ENCODE assay signal across 1 fruit fly cellular context in the genomic region with DNA sequence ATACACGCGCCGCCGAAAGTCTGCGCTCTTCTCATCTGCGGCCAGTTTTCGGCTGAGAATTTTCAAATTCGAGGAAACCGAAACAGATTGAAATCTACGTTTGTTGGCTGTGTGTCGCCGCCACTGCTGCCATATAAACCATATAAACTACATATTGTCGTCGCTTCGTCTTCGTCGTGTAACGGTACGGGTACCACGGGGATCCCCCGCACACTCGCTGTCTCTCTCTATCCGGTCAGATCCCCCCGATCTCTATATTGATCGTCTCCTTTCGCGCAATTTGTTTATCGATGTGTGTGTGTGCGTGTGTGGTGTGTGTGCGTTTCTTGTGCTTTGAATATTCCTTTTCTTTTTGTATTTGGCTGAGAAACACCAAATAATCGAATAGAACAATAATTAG.
TF ChIP-seq lines count a peak whose summit lies in the region.

No protein-coding gene starts in this region.

TF ChIP-seq in whole organism, embryonic, 481 proteins besides CTCF, POLR2A, EP300 and RAD21 (continued from another document):
- TF ChIP-seq pb (GFP tag; optimal IDR thresholded peaks at IDR 0.05; lab: Kevin White, UChicago) (no peak), Trl (optimal IDR thresholded peaks at IDR 0.05; lab: Kevin White, UChicago) (no peak), Trl (GFP tag; optimal IDR thresholded peaks at IDR 0.05; lab: Kevin White, UChicago) (no peak), Ets97D (GFP tag; optimal IDR thresholded peaks at IDR 0.05; lab: Kevin White, UChicago) (peak; percentile 12), CG10654 (GFP tag; optimal IDR thresholded peaks at IDR 0.05; lab: Kevin White, UChicago) (no peak), Ets65A (GFP tag; lab: Kevin White, UChicago) (no peak), yki (optimal IDR thresholded peaks at IDR 0.05; lab: Kevin White, UChicago) (no peak), CG10543 (GFP tag; optimal IDR thresholded peaks at IDR 0.05; lab: Kevin White, UChicago) (peak; percentile 45), Hand (GFP tag; optimal IDR thresholded peaks at IDR 0.05; lab: Kevin White, UChicago) (no peak), CG31365 (tag; optimal IDR thresholded peaks at IDR 0.05; lab: Kevin White, UChicago) (no peak), Hr3 (GFP tag; optimal IDR thresholded peaks at IDR 0.05; lab: Kevin White, UChicago) (no peak), Deaf1 (tag; optimal IDR thresholded peaks at IDR 0.05; lab: Kevin White, UChicago) (peak; percentile 62), lmd (GFP tag; IDR thresholded peaks at IDR 0.05; lab: Robert Waterston, UW) (no peak), CG12769 (tag; optimal IDR thresholded peaks at IDR 0.05; lab: Kevin White, UChicago) (peak; percentile 33), unpg (GFP tag; optimal IDR thresholded peaks at IDR 0.05; lab: Kevin White, UChicago) (no peak), hbn (GFP tag; IDR thresholded peaks at IDR 0.05; lab: Robert Waterston, UW; ENCODE audit: partially characterized antibody) (0 out of 2 replicates have a peak, but pooled peaks have one; percentile 22), jing (GFP tag; optimal IDR thresholded peaks at IDR 0.05; lab: Kevin White, UChicago) (no peak), CG30403 (GFP tag; optimal IDR thresholded peaks at IDR 0.05; lab: Kevin White, UChicago) (no peak), Elba2 (GFP tag; optimal IDR thresholded peaks at IDR 0.05; lab: Kevin White, UChicago) (no peak), nau (GFP tag; optimal IDR thresholded peaks at IDR 0.05; lab: Kevin White, UChicago) (no peak)
